Fruit fly (Drosophila melanogaster): ENCODE results near the gene ZC3H3.

DNA sequence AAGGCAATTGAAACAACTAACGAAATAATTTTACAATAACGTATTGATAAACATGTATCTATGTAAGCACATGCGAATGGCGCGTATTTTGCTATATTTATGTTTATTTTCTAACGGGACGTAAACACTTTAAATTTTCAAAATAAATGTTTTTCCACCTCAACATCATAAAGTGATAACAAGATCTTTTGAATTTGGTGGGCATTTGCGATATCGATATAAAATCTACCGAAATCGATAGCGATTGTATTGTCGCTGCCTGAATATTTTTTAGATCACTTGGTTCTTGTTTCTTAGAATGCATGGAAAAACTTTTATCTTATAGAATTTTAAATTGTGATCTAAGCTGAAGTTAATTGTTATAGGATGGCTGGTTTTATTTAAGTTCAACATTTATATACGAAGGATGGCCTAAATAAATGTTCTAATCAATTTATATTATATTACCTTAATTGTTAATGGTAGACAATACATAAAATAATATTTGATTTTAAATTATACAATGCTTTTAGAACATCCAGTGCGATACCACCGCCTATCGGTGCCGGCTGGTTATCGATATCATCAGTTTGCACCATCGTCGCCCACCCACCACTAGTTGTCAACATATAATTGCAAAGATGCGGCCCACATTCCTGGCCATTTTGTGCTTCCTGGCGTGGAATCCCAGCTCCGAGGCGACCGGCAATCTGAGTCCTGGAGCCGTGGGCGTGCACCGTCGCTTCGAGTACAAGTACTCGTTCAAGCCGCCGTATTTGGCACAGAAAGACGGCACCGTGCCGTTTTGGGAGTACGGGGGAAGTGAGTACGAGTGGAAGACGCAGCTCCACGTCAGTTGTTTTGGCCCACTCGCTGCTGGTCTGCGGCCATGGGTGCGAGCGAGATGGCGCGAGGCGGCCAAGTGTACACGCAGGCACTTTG lies 25.1 kb upstream of the ZC3H3 start, which contains the start of gene ergic53:
- no peak for TF ChIP-seq CG2678 (tag; optimal IDR thresholded peaks at IDR 0.05)
- no peak for TF ChIP-seq mam (GFP tag; optimal IDR thresholded peaks at IDR 0.05)
- no peak for TF ChIP-seq CG10565 (GFP tag; optimal IDR thresholded peaks at IDR 0.05)
- no peak for TF ChIP-seq kay (GFP tag; optimal IDR thresholded peaks at IDR 0.05)
- TF ChIP-seq HLH4C (GFP tag; IDR thresholded peaks at IDR 0.05; ENCODE audit: partially characterized antibody): peak; percentile 89
- TF ChIP-seq slou (GFP tag; optimal IDR thresholded peaks at IDR 0.05): no peak
- TF ChIP-seq CG17359 (tag; optimal IDR thresholded peaks at IDR 0.05): no peak
- no peak for TF ChIP-seq CG15601 (tag; optimal IDR thresholded peaks at IDR 0.05)
- no peak for TF ChIP-seq pb (GFP tag; optimal IDR thresholded peaks at IDR 0.05)
- TF ChIP-seq Blimp-1 (GFP tag; optimal IDR thresholded peaks at IDR 0.05): no peak
